Worm (Caenorhabditis elegans) whole organism, L4/young adult: ENCODE measurements around the gene ZK721.4.

Experiments
- W03F9.2 ChIP-seq: fragments of 150-350 bp; optimal IDR thresholded peaks from 2 replicates; lab custom pipeline; 2014; ENCODE audit warnings: missing biosample characterization, missing genetic modification characterization
- dao-5 ChIP-seq: sonication (generic microtip); optimal IDR thresholded peaks from 2 replicates; lab custom pipeline; 2016; ENCODE audit warnings: missing genotype, missing genetic modification characterization, moderate library complexity, missing compliant biosample characterization
- him-1 ChIP-seq: sonication (generic microtip); optimal IDR thresholded peaks from 2 replicates; lab custom pipeline; 2016; ENCODE audit warnings: missing genotype, missing genetic modification reagents, missing genetic modification characterization, missing compliant biosample characterization

Gene ZK721.4

ce11 chrX:8755987-8756386, 22.7 kb upstream of the ZK721.4 start:
- no peak for TF ChIP-seq dao-5 (tag; lab: Kevin White, UChicago)
- no peak for TF ChIP-seq him-1 (tag; lab: Kevin White, UChicago)
- no peak for TF ChIP-seq W03F9.2 (tag; lab: Kevin White, UChicago)

- TF ChIP-seq dao-5 (tag; lab: Kevin White, UChicago), result no peak
- no peak for TF ChIP-seq him-1 (tag; lab: Kevin White, UChicago)
- no peak for TF ChIP-seq W03F9.2 (tag; lab: Kevin White, UChicago)
Measured at ce11 chrX:8761060-8761459, 17.6 kb upstream of the ZK721.4 start.

ce11 chrX:8761497-8761896, 17.2 kb upstream of the ZK721.4 start, which contains the start of gene M02D8.5:
Gene M02D8.5, minus strand, starts transcription at chrX:8761597.
- TF ChIP-seq dao-5 (tag; lab: Kevin White, UChicago) (no peak), him-1 (tag; lab: Kevin White, UChicago) (no peak), W03F9.2 (tag; lab: Kevin White, UChicago) (no peak)

ce11 chrX:8762927-8763326, 15.7 kb upstream of the ZK721.4 start:
- no peak for TF ChIP-seq him-1 (tag; lab: Kevin White, UChicago)
- TF ChIP-seq W03F9.2 (tag; lab: Kevin White, UChicago), result no peak
- TF ChIP-seq dao-5 (tag; lab: Kevin White, UChicago), result no peak

- TF ChIP-seq him-1 (tag; lab: Kevin White, UChicago), result no peak
- no peak for TF ChIP-seq W03F9.2 (tag; lab: Kevin White, UChicago)
- no peak for TF ChIP-seq dao-5 (tag; lab: Kevin White, UChicago)
Measured at ce11 chrX:8763607-8764006, 15.1 kb upstream of the ZK721.4 start, which contains the start of gene zig-12. Gene zig-12, plus strand, starts transcription at chrX:8763907.

- TF ChIP-seq W03F9.2 (tag; lab: Kevin White, UChicago), result no peak
- TF ChIP-seq him-1 (tag; lab: Kevin White, UChicago), result no peak
- TF ChIP-seq dao-5 (tag; lab: Kevin White, UChicago), result no peak
Measured at ce11 chrX:8764044-8764443, 14.6 kb upstream of the ZK721.4 start.

- TF ChIP-seq him-1 (tag; lab: Kevin White, UChicago), result no peak
- TF ChIP-seq W03F9.2 (tag; lab: Kevin White, UChicago), result no peak
- TF ChIP-seq dao-5 (tag; lab: Kevin White, UChicago), result no peak
Measured at ce11 chrX:8770316-8770715, 8.3 kb upstream of the ZK721.4 start.

ce11 chrX:8784234-8784633, 5.6 kb downstream of the ZK721.4 start, which contains the start of gene ZK721.3:
Gene ZK721.3, plus strand, starts transcription at chrX:8784534.
- TF ChIP-seq him-1 (tag; lab: Kevin White, UChicago) (no peak), W03F9.2 (tag; lab: Kevin White, UChicago) (no peak)

- TF ChIP-seq W03F9.2 (tag; lab: Kevin White, UChicago) (no peak), dao-5 (tag; lab: Kevin White, UChicago) (no peak), him-1 (tag; lab: Kevin White, UChicago) (no peak)
Measured at ce11 chrX:8786687-8787086, 8.0 kb downstream of the ZK721.4 start.

- TF ChIP-seq him-1 (tag; lab: Kevin White, UChicago) (no peak), W03F9.2 (tag; lab: Kevin White, UChicago) (no peak), dao-5 (tag; lab: Kevin White, UChicago) (no peak)
Measured at ce11 chrX:8787689-8788222, 9.1 kb downstream of the ZK721.4 start.

- TF ChIP-seq dao-5 (tag; lab: Kevin White, UChicago), result no peak
Measured at ce11 chrX:8789014-8789506, 10.4 kb downstream of the ZK721.4 start, which contains the start of gene unc-27. Gene unc-27, plus strand, starts transcription at chrX:8789456.

ce11 chrX:8790093-8790492, 11.4 kb downstream of the ZK721.4 start:
- no peak for TF ChIP-seq him-1 (tag; lab: Kevin White, UChicago)
- TF ChIP-seq dao-5 (tag; lab: Kevin White, UChicago), result no peak
- TF ChIP-seq W03F9.2 (tag; lab: Kevin White, UChicago), result no peak

- TF ChIP-seq him-1 (tag; lab: Kevin White, UChicago), result no peak
- no peak for TF ChIP-seq dao-5 (tag; lab: Kevin White, UChicago)
- no peak for TF ChIP-seq W03F9.2 (tag; lab: Kevin White, UChicago)
Measured at ce11 chrX:8791821-8792220, 13.2 kb downstream of the ZK721.4 start, which contains the start of gene chup-1. Gene chup-1, plus strand, starts transcription at chrX:8792160.

- TF ChIP-seq W03F9.2 (tag; lab: Kevin White, UChicago) (no peak), dao-5 (tag; lab: Kevin White, UChicago) (no peak), him-1 (tag; lab: Kevin White, UChicago) (no peak)
Measured at ce11 chrX:8796699-8797282, 18.1 kb downstream of the ZK721.4 start, which contains the start of gene R04E5.7. Gene R04E5.7, minus strand, starts transcription at chrX:8797262.
